Worm (Caenorhabditis elegans) whole organism, young adult: Measurements from ENCODE around the gene ltd-1.
A peak's percentile ranks its signal among the peaks of the same experiment; 100 is the strongest.

ENCODE experiments used
- B0035.1 ChIP-seq: sonication (generic microtip); optimal IDR thresholded peaks from 2 replicates; lab custom pipeline; 2016; ENCODE audit warnings: missing genetic modification characterization, mild to moderate bottlenecking, missing compliant biosample characterization, missing genotype, missing genetic modification reagents
- B0336.3 ChIP-seq: fragments of 200-800 bp; sonication (Bioruptor generic); IDR thresholded peaks from 2 replicates; pipeline ENCODE4 v1.3.6; 2022; ENCODE audit warnings: missing genetic modification characterization, missing compliant biosample characterization
- C06A6.2 ChIP-seq: fragments of 200-800 bp; sonication (Bioruptor generic); conservative IDR thresholded peaks from 2 replicates; pipeline ENCODE4 v1.3.6; 2022; ENCODE audit warnings: missing genetic modification characterization, missing compliant biosample characterization
- F33H1.4 ChIP-seq: fragments of 200-800 bp; sonication (Bioruptor generic); IDR thresholded peaks from 2 replicates; pipeline ENCODE4 v1.3.6; 2022; ENCODE audit warnings: missing genetic modification reagents, missing genetic modification characterization, missing compliant biosample characterization
- F39B2.1 ChIP-seq: fragments of 200-800 bp; sonication (Bioruptor generic); IDR thresholded peaks from 2 replicates; pipeline ENCODE4 v1.3.6; 2022; ENCODE audit warnings: missing genetic modification reagents, missing genetic modification characterization, missing compliant biosample characterization
- T26A5.8 ChIP-seq: sonication (generic microtip); optimal IDR thresholded peaks from 2 replicates; lab custom pipeline; 2016; ENCODE audit warnings: missing genetic modification characterization, missing compliant biosample characterization
- Y53F4B.3 ChIP-seq: fragments of 200-800 bp; sonication (Bioruptor generic); IDR thresholded peaks from 2 replicates; pipeline ENCODE4 v1.3.6; 2022; ENCODE audit warnings: missing genetic modification reagents, missing genetic modification characterization, missing compliant biosample characterization
- Y53G8AR.9 ChIP-seq: fragments of 200-800 bp; sonication (Bioruptor generic); conservative IDR thresholded peaks from 2 replicates; pipeline ENCODE4 v1.3.6; 2022; ENCODE audit warnings: missing genetic modification reagents, missing genetic modification characterization, missing compliant biosample characterization
- Y56A3A.18 ChIP-seq: fragments of 200-800 bp; sonication (Bioruptor generic); IDR thresholded peaks from 2 replicates; pipeline ENCODE4 v1.3.6; 2022; ENCODE audit warnings: missing genetic modification reagents, missing genetic modification characterization, missing compliant biosample characterization
- Y95B8A.8 ChIP-seq: fragments of 200-800 bp; sonication (Bioruptor generic); IDR thresholded peaks from 2 replicates; pipeline ENCODE4 v1.3.6; 2022; ENCODE audit warnings: missing genetic modification reagents, missing genetic modification characterization, missing compliant biosample characterization
- ZK185.1 ChIP-seq: sonication (generic microtip); optimal IDR thresholded peaks from 2 replicates; lab custom pipeline; 2016; ENCODE audit warnings: mild to moderate bottlenecking, missing genetic modification characterization, missing compliant biosample characterization; ENCODE audit not compliant: poor library complexity, severe bottlenecking
- aptf-2 ChIP-seq: fragments of 200-800 bp; sonication (Bioruptor generic); conservative IDR thresholded peaks from 2 replicates; pipeline ENCODE4 v1.3.6; 2022; ENCODE audit warnings: missing genetic modification reagents, missing genetic modification characterization, missing compliant biosample characterization
- attf-5 ChIP-seq: fragments of 200-800 bp; sonication (Bioruptor generic); optimal IDR thresholded peaks from 2 replicates; lab custom pipeline; 2018; ENCODE audit warnings: mild to moderate bottlenecking, missing genetic modification characterization, missing compliant biosample characterization
- bed-2 ChIP-seq: fragments of 200-800 bp; sonication (Bioruptor generic); IDR thresholded peaks from 2 replicates; pipeline ENCODE4 v1.3.6; 2022; ENCODE audit warnings: missing genetic modification reagents, missing genetic modification characterization, missing compliant biosample characterization
- cebp-1 ChIP-seq, 2 experiments: fragments of 200-800 bp in 1 of 2; sonication (Bioruptor generic) in 1 of 2; sonication (generic microtip) in 1 of 2; IDR thresholded peaks in 1 of 2; optimal IDR thresholded peaks in 1 of 2; 2 replicates each; pipeline versions ENCODE4 v1.3.6 to Lab custom; 2017 to 2022; ENCODE audit warnings: missing compliant biosample characterization in 2 of 2, missing genetic modification characterization in 2 of 2, mild to moderate bottlenecking in 1 of 2, missing genetic modification reagents in 1 of 2, moderate library complexity in 1 of 2
- ceh-27 ChIP-seq: fragments of 200-800 bp; sonication (Bioruptor generic); optimal IDR thresholded peaks from 2 replicates; lab custom pipeline; 2018; ENCODE audit warnings: mild to moderate bottlenecking, missing genetic modification characterization, moderate library complexity, missing compliant biosample characterization
- dox-1 ChIP-seq: fragments of 200-800 bp; sonication (Bioruptor generic); IDR thresholded peaks from 2 replicates; pipeline ENCODE4 v1.3.6; 2022; ENCODE audit warnings: missing genetic modification reagents, missing genetic modification characterization, missing compliant biosample characterization
- dpff-1 ChIP-seq: sonication (generic microtip); optimal IDR thresholded peaks from 2 replicates; lab custom pipeline; 2017; ENCODE audit warnings: mild to moderate bottlenecking, missing genetic modification characterization, missing compliant biosample characterization
- ekl-4 ChIP-seq: fragments of 200-800 bp; sonication (Bioruptor generic); IDR thresholded peaks from 2 replicates; pipeline ENCODE4 v1.3.6; 2022; ENCODE audit warnings: missing genetic modification reagents, missing genetic modification characterization, missing compliant biosample characterization
- hmg-1.2 ChIP-seq: fragments of 200-800 bp; sonication (Bioruptor generic); IDR thresholded peaks from 2 replicates; pipeline ENCODE4 v1.3.6; 2022; ENCODE audit warnings: missing genetic modification reagents, missing genetic modification characterization, missing compliant biosample characterization
- lin-35 ChIP-seq, 3 experiments: fragments of 150-350 bp in 2 of 3; sonication (generic microtip) in 1 of 3; optimal IDR thresholded peaks; 2 replicates each; lab custom pipeline; 2014 to 2018; ENCODE audit warnings: missing biosample characterization in 3 of 3, missing genetic modification characterization in 3 of 3, missing genetic modification reagents in 3 of 3
- lsl-1 ChIP-seq: fragments of 200-800 bp; sonication (Bioruptor generic); optimal IDR thresholded peaks from 2 replicates; lab custom pipeline; 2018; ENCODE audit warnings: mild to moderate bottlenecking, missing genetic modification characterization, moderate library complexity, missing compliant biosample characterization
- lsy-27 ChIP-seq: sonication (generic microtip); optimal IDR thresholded peaks from 2 replicates; lab custom pipeline; 2017; ENCODE audit warnings: missing genetic modification characterization, mild to moderate bottlenecking, missing compliant biosample characterization, antibody characterized with exemption, missing genotype, borderline replicate concordance; ENCODE audit not compliant: insufficient read depth
- mcd-1 ChIP-seq: fragments of 200-800 bp; sonication (Bioruptor generic); IDR thresholded peaks from 2 replicates; pipeline ENCODE4 v1.3.6; 2022; ENCODE audit warnings: missing genetic modification reagents, missing genetic modification characterization, missing compliant biosample characterization
- nfyb-1 ChIP-seq: fragments of 200-800 bp; sonication (Bioruptor generic); IDR thresholded peaks from 2 replicates; pipeline ENCODE4 v1.3.6; 2022; ENCODE audit warnings: missing genetic modification reagents, missing genetic modification characterization, missing compliant biosample characterization
- nhr-120 ChIP-seq: fragments of 200-800 bp; sonication (Bioruptor generic); IDR thresholded peaks from 2 replicates; pipeline ENCODE4 v1.3.6; 2022; ENCODE audit warnings: missing genetic modification characterization, missing compliant biosample characterization
- nhr-179 ChIP-seq: sonication (generic microtip); optimal IDR thresholded peaks from 2 replicates; lab custom pipeline; 2016; ENCODE audit warnings: mild to moderate bottlenecking, missing genetic modification characterization, missing compliant biosample characterization
- nhr-27 ChIP-seq: fragments of 200-800 bp; sonication (Bioruptor generic); optimal IDR thresholded peaks from 2 replicates; lab custom pipeline; 2018; ENCODE audit warnings: mild to moderate bottlenecking, missing genetic modification characterization, moderate library complexity, missing compliant biosample characterization
- nhr-80 ChIP-seq: sonication (generic microtip); optimal IDR thresholded peaks from 2 replicates; lab custom pipeline; 2016; ENCODE audit warnings: missing genetic modification characterization, missing compliant biosample characterization
- rcor-1 ChIP-seq: fragments of 200-800 bp; sonication (Bioruptor generic); IDR thresholded peaks from 2 replicates; pipeline ENCODE4 v1.3.6; 2022; ENCODE audit warnings: missing genetic modification reagents, missing genetic modification characterization, missing compliant biosample characterization
- rec-8 ChIP-seq, 2 experiments: sonication (generic microtip); optimal IDR thresholded peaks; 2 replicates each; lab custom pipeline; 2016; ENCODE audit warnings: mild to moderate bottlenecking in 2 of 2, missing genetic modification characterization in 2 of 2, missing genetic modification reagents in 2 of 2, missing genotype in 2 of 2, missing biosample characterization in 1 of 2, missing compliant biosample characterization in 1 of 2, moderate library complexity in 1 of 2
- sea-2 ChIP-seq: fragments of 200-800 bp; sonication (Bioruptor generic); IDR thresholded peaks from 2 replicates; pipeline ENCODE4 v1.3.6; 2022; ENCODE audit warnings: missing genetic modification characterization, missing compliant biosample characterization
- tbx-9 ChIP-seq: sonication (generic microtip); optimal IDR thresholded peaks from 2 replicates; lab custom pipeline; 2016; ENCODE audit warnings: borderline replicate concordance, missing genetic modification characterization, inconsistent platforms, missing compliant biosample characterization
- tlf-1 ChIP-seq: fragments of 200-800 bp; sonication (Bioruptor generic); optimal IDR thresholded peaks from 2 replicates; lab custom pipeline; 2018; ENCODE audit warnings: mild to moderate bottlenecking, missing genetic modification characterization, missing compliant biosample characterization
- ztf-18 ChIP-seq: sonication (generic microtip); optimal IDR thresholded peaks from 2 replicates; lab custom pipeline; 2016; ENCODE audit warnings: missing genotype, mild to moderate bottlenecking, missing genetic modification characterization, missing compliant biosample characterization
- ztf-28 ChIP-seq: fragments of 200-800 bp; sonication (Bioruptor generic); IDR thresholded peaks from 2 replicates; pipeline ENCODE4 v1.3.6; 2022; ENCODE audit warnings: missing genetic modification reagents, missing genetic modification characterization, missing compliant biosample characterization

The ltd-1 gene

DNA sequence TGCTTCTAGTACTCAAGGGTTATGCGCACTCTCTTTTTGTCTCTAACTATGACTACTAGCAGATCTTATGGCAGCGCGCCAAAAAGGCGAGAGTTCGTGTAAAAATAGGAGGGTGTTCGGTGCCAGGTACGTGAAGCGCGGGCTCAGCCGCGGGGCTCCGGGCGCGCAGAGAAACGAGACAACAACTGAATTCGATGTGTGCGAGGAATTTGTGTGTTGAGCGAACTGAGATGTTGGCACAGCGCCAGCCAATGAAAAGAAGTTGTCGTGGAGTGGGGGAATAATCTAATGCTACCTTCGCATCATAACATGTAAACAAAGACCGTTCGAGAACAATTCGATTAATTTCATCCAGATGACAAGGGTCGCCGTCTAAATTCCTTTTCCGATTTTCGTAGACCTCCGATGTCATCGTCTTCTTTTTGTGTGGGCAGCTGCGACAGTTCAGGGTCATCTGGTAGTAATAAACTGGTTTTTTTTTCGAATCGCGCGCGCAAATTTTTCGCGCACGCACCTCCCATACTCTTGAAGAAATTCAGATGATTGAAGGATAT, 38.9 kb upstream of the ltd-1 start (continued):
- no peak for TF ChIP-seq tlf-1
- TF ChIP-seq aptf-2 (GFP tag; lab: Robert Waterston, UW), result no peak
- TF ChIP-seq lsl-1 (GFP tag; lab: Kevin White, UChicago), result no peak
- TF ChIP-seq dpff-1 (tag; lab: Kevin White, UChicago), result no peak
- peak; percentile 28 for TF ChIP-seq ceh-27 (GFP tag; lab: Kevin White, UChicago)
- peak in 1 of 3 experiments; percentile 29 for TF ChIP-seq lin-35 (GFP tag; optimal IDR thresholded peaks at IDR 0.05; lab: Kevin White, UChicago)
- TF ChIP-seq C06A6.2, result no peak
- TF ChIP-seq F39B2.1 (GFP tag; lab: Robert Waterston, UW), result no peak
- TF ChIP-seq B0035.1 (tag; lab: Kevin White, UChicago), result no peak
- TF ChIP-seq nhr-27 (tag; lab: Kevin White, UChicago), result peak; percentile 20
- TF ChIP-seq nfyb-1 (GFP tag; lab: Robert Waterston, UW), result 0 out of 2 replicates have a peak, but pooled peaks have one; percentile 63
- no peak for TF ChIP-seq sea-2 (GFP tag; lab: Robert Waterston, UW)
- no peak for TF ChIP-seq cebp-1 (GFP tag; IDR thresholded peaks at IDR 0.05; lab: Robert Waterston, UW)
- peak; percentile 51 for TF ChIP-seq cebp-1 (tag; optimal IDR thresholded peaks at IDR 0.05; lab: Kevin White, UChicago)
- TF ChIP-seq B0336.3 (GFP tag; lab: Robert Waterston, UW), result no peak
- TF ChIP-seq mcd-1 (GFP tag; lab: Robert Waterston, UW), result no peak
- TF ChIP-seq ekl-4, result no peak
- TF ChIP-seq attf-5 (GFP tag; lab: Kevin White, UChicago), result no peak
- 0 out of 2 replicates have a peak, but pooled peaks have one; percentile 18 for TF ChIP-seq Y53G8AR.9 (GFP tag; lab: Robert Waterston, UW)

DNA sequence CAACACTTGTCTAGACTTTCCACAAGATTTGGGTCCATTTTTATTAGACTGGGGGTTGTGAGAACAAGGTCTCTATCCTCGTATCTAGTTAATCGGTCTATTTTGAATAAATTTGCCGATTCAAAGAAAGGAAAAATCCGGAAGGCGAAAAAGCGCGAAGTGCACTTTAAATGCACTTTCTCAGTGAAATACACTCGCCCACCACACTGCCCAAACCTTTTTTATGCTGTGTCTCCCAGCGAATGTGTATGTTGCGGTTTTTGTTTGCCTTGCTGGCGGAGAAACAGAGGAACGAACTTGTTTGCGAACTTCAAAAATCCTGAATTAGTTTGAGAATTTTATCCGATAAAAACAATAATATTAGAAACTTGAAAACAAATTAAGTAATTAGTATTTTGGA, 38.2 kb upstream of the ltd-1 start:
- TF ChIP-seq cebp-1 (GFP tag; IDR thresholded peaks at IDR 0.05; lab: Robert Waterston, UW), result no peak
- peak; percentile 28 for TF ChIP-seq cebp-1 (tag; optimal IDR thresholded peaks at IDR 0.05; lab: Kevin White, UChicago)
- TF ChIP-seq hmg-1.2, result 0 out of 2 replicates have a peak, but pooled peaks have one; percentile 5
- TF ChIP-seq T26A5.8 (tag; lab: Kevin White, UChicago), result no peak
- no peak for TF ChIP-seq nhr-179
- TF ChIP-seq dox-1 (GFP tag; lab: Robert Waterston, UW), result 0 out of 2 replicates have a peak, but pooled peaks have one; percentile 11
- no peak for TF ChIP-seq ekl-4
- no peak for TF ChIP-seq Y53F4B.3 (GFP tag; lab: Robert Waterston, UW)
- no peak for TF ChIP-seq lsy-27 (tag; lab: Kevin White, UChicago)
- TF ChIP-seq Y95B8A.8 (GFP tag; lab: Robert Waterston, UW), result no peak
- TF ChIP-seq ZK185.1, result no peak
- TF ChIP-seq nhr-120, result no peak
- no peak for TF ChIP-seq ztf-18
- no peak for TF ChIP-seq ztf-28 (GFP tag; lab: Robert Waterston, UW)
- TF ChIP-seq rec-8 (tag; optimal IDR thresholded peaks at IDR 0.05; lab: Kevin White, UChicago), result no peak
- no peak for TF ChIP-seq F39B2.1 (GFP tag; lab: Robert Waterston, UW)
- TF ChIP-seq F33H1.4, result no peak
- no peak for TF ChIP-seq rcor-1
- no peak for TF ChIP-seq tbx-9

DNA sequence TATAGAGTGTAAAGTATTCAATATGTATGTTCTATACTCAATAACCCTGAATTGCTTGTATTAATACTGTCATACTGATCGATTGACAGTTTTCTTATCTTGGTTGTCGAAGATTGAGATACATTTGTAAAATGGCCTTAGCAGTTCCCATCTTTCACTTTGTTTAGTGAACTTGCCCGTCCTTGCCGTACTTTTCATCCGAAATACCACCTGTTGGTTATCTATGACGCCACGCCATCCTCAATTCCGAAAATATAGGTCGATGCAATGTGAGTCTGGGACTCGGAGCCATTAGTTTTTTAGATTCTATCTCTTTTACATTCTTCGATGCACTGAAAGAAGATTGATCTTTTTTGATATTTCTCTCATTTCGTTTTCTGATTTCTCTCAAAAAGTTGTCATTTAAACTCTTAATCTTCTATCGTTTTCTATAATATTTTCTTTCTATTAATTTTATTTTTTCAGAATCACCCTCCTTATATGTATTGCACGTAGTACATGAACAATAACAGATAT, 37.0 kb upstream of the ltd-1 start, which contains the start of gene ulp-4:
Gene ulp-4 (plus strand): TSS at position 466 of the 516 bp plus-strand sequence.
- TF ChIP-seq bed-2 (no peak), ztf-28 (GFP tag; lab: Robert Waterston, UW) (no peak), nhr-80 (tag; lab: Kevin White, UChicago) (peak; percentile 66), Y56A3A.18 (GFP tag; lab: Robert Waterston, UW) (no peak)
